Fruit fly (Drosophila melanogaster) whole organism, embryonic: ENCODE measurements around the gene CG13096.

Source experiments
- Bdp1 ChIP-seq: fragments of 200-800 bp; sonication (Bioruptor generic); optimal IDR thresholded peaks from 3 replicates; lab custom pipeline; 2016; ENCODE audit warnings: missing biosample characterization, missing genetic modification characterization
- CG10321 ChIP-seq: fragments of 200-800 bp; sonication (Bioruptor generic); IDR thresholded peaks from 2 replicates; pipeline ENCODE4 v1.3.6; 2022; ENCODE audit warnings: missing biosample characterization, missing genetic modification characterization
- CG10431 ChIP-seq: fragments of 200-800 bp; sonication (Bioruptor generic); optimal IDR thresholded peaks from 3 replicates; lab custom pipeline; 2018; ENCODE audit warnings: missing biosample characterization, mild to moderate bottlenecking, missing genetic modification characterization
- CG11723 ChIP-seq: fragments of 200-800 bp; sonication (Bioruptor generic); optimal IDR thresholded peaks from 2 replicates; lab custom pipeline; 2017; ENCODE audit warnings: missing biosample characterization, mild to moderate bottlenecking, missing genetic modification characterization
- CG14710 ChIP-seq: fragments of 200-800 bp; sonication (Bioruptor generic); optimal IDR thresholded peaks from 3 replicates; lab custom pipeline; 2019; ENCODE audit warnings: missing biosample characterization, mild to moderate bottlenecking, missing genetic modification characterization, moderate library complexity
- CG16863 ChIP-seq: fragments of 200-800 bp; sonication (Bioruptor generic); optimal IDR thresholded peaks from 3 replicates; lab custom pipeline; 2016; ENCODE audit warnings: missing biosample characterization, missing genetic modification characterization
- CG1792 ChIP-seq: fragments of 200-800 bp; sonication (Bioruptor generic); optimal IDR thresholded peaks from 2 replicates; lab custom pipeline; 2016; ENCODE audit warnings: missing biosample characterization, missing genetic modification characterization
- CG18262 ChIP-seq: fragments of 200-800 bp; optimal IDR thresholded peaks from 3 replicates; lab custom pipeline; 2019; ENCODE audit warnings: missing biosample characterization, mild to moderate bottlenecking, missing genetic modification characterization, moderate library complexity
- CG1832 ChIP-seq: fragments of 200-800 bp; sonication (Bioruptor generic); optimal IDR thresholded peaks from 2 replicates; lab custom pipeline; 2017; ENCODE audit warnings: missing biosample characterization, mild to moderate bottlenecking, missing genetic modification characterization, inconsistent platforms
- CG18619 ChIP-seq: fragments of 200-800 bp; sonication (Bioruptor generic); optimal IDR thresholded peaks from 3 replicates; lab custom pipeline; 2017; ENCODE audit warnings: missing biosample characterization, mild to moderate bottlenecking, missing genetic modification characterization
- CG3065 ChIP-seq: fragments of 200-800 bp; sonication (Bioruptor generic); optimal IDR thresholded peaks from 2 replicates; lab custom pipeline; 2016; ENCODE audit warnings: missing biosample characterization, missing genetic modification characterization
- CG34376 ChIP-seq: fragments of 200-800 bp; sonication (Bioruptor generic); optimal IDR thresholded peaks from 2 replicates; lab custom pipeline; 2018; ENCODE audit warnings: missing biosample characterization, mild to moderate bottlenecking, missing genetic modification characterization
- CG3838 ChIP-seq: fragments of 200-800 bp; sonication (Bioruptor generic); optimal IDR thresholded peaks from 3 replicates; lab custom pipeline; 2016; ENCODE audit warnings: missing biosample characterization, missing genetic modification characterization
- CG3995 ChIP-seq: fragments of 200-800 bp; sonication (Bioruptor generic); optimal IDR thresholded peaks from 3 replicates; lab custom pipeline; 2016; ENCODE audit warnings: missing biosample characterization, missing genetic modification characterization
- CG4424 ChIP-seq: fragments of 200-800 bp; sonication (Bioruptor generic); optimal IDR thresholded peaks from 3 replicates; lab custom pipeline; 2016; ENCODE audit warnings: missing biosample characterization, missing genetic modification characterization
- CG4617 ChIP-seq: fragments of 200-800 bp; sonication (Bioruptor generic); optimal IDR thresholded peaks from 3 replicates; lab custom pipeline; 2016; ENCODE audit warnings: missing biosample characterization, missing genetic modification characterization, borderline replicate concordance
- CG8388 ChIP-seq: fragments of 200-800 bp; sonication (Bioruptor generic); optimal IDR thresholded peaks from 2 replicates; lab custom pipeline; 2019; ENCODE audit warnings: missing biosample characterization, mild to moderate bottlenecking, missing genetic modification characterization, moderate library complexity
- CrebB ChIP-seq: fragments of 200-800 bp; sonication (Bioruptor generic); optimal IDR thresholded peaks from 3 replicates; lab custom pipeline; 2018; ENCODE audit warnings: missing biosample characterization, mild to moderate bottlenecking, missing genetic modification characterization
- D ChIP-seq, 2 experiments: fragments of 200-800 bp in 1 of 2; fragments of >200 bp in 1 of 2; sonication (Bioruptor generic) in 1 of 2; optimal IDR thresholded peaks; 2 replicates in 1 of 2; 3 replicates in 1 of 2; lab custom pipeline; 2017; ENCODE audit warnings: mild to moderate bottlenecking in 1 of 2, missing biosample characterization in 1 of 2, missing genetic modification characterization in 1 of 2, missing genetic modification reagents in 1 of 2
- D19A ChIP-seq: fragments of 200-800 bp; optimal IDR thresholded peaks from 3 replicates; lab custom pipeline; 2019; ENCODE audit warnings: missing biosample characterization, mild to moderate bottlenecking, missing genetic modification characterization, moderate library complexity
- Fer2 ChIP-seq: fragments of 200-800 bp; sonication (Bioruptor generic); optimal IDR thresholded peaks from 2 replicates; lab custom pipeline; 2018; ENCODE audit warnings: missing biosample characterization, mild to moderate bottlenecking, missing genetic modification characterization, moderate library complexity
- Fer3 ChIP-seq: fragments of 200-800 bp; sonication (Bioruptor generic); optimal IDR thresholded peaks from 2 replicates; lab custom pipeline; 2018; ENCODE audit warnings: missing biosample characterization, mild to moderate bottlenecking, missing genetic modification characterization, moderate library complexity
- Hmr ChIP-seq: fragments of 200-800 bp; sonication (Bioruptor generic); optimal IDR thresholded peaks from 3 replicates; lab custom pipeline; 2017; ENCODE audit warnings: mild to moderate bottlenecking, missing biosample characterization, missing genetic modification reagents, missing genetic modification characterization
- Hr39 ChIP-seq: fragments of >200 bp; optimal IDR thresholded peaks from 2 replicates; lab custom pipeline; 2017
- Nf-YA ChIP-seq: fragments of 200-800 bp; sonication (Bioruptor generic); IDR thresholded peaks from 2 replicates; pipeline ENCODE4 v1.3.6; 2022; ENCODE audit warnings: missing biosample characterization, missing genetic modification characterization
- Opbp ChIP-seq: fragments of 200-800 bp; sonication (Bioruptor generic); IDR thresholded peaks from 3 replicates; pipeline ENCODE4 v1.3.6; 2022; ENCODE audit warnings: missing biosample characterization, missing genetic modification characterization; ENCODE audit not compliant: partially characterized antibody
- Ptx1 ChIP-seq: fragments of 200-800 bp; sonication (Bioruptor generic); IDR thresholded peaks from 2 replicates; pipeline ENCODE4 v1.3.6; 2022; ENCODE audit warnings: missing biosample characterization, missing genetic modification characterization
- Sox100B ChIP-seq: fragments of 200-800 bp; sonication (Bioruptor generic); optimal IDR thresholded peaks from 3 replicates; lab custom pipeline; 2018; ENCODE audit warnings: missing biosample characterization, mild to moderate bottlenecking, missing genetic modification characterization
- Taf1 ChIP-seq: fragments of 200-800 bp; sonication (Bioruptor generic); IDR thresholded peaks from 2 replicates; pipeline ENCODE4 v1.3.6; 2022; ENCODE audit warnings: missing biosample characterization, missing genetic modification characterization
- Trl ChIP-seq, 3 experiments: fragments of >200 bp in 2 of 3; fragments of 200-800 bp in 1 of 3; sonication (Bioruptor generic) in 1 of 3; optimal IDR thresholded peaks; 2 replicates in 1 of 3; 3 replicates in 2 of 3; lab custom pipeline; 2016 to 2017; ENCODE audit warnings: missing biosample characterization in 1 of 3, missing genetic modification characterization in 1 of 3
- Vsx1 ChIP-seq: fragments of 200-800 bp; sonication (Bioruptor generic); optimal IDR thresholded peaks from 2 replicates; lab custom pipeline; 2017; ENCODE audit warnings: missing biosample characterization, mild to moderate bottlenecking, missing genetic modification characterization, missing genetic modification reagents
- cg ChIP-seq: fragments of 200-800 bp; sonication (Bioruptor generic); optimal IDR thresholded peaks from 3 replicates; lab custom pipeline; 2019; ENCODE audit warnings: missing biosample characterization, mild to moderate bottlenecking, missing genetic modification characterization, moderate library complexity
- cwo ChIP-seq: fragments of 200-800 bp; sonication (Bioruptor generic); optimal IDR thresholded peaks from 3 replicates; lab custom pipeline; 2017; ENCODE audit warnings: missing biosample characterization, missing genetic modification characterization, mild to moderate bottlenecking, moderate library complexity, missing genetic modification reagents
- esg ChIP-seq: fragments of 200-800 bp; sonication (Bioruptor generic); conservative IDR thresholded peaks from 2 replicates; pipeline ENCODE4 v1.3.6; 2022; ENCODE audit warnings: missing biosample characterization, missing genetic modification characterization
- exex ChIP-seq: fragments of 200-800 bp; sonication (Bioruptor generic); optimal IDR thresholded peaks from 4 replicates; lab custom pipeline; 2018; ENCODE audit warnings: missing biosample characterization, mild to moderate bottlenecking, missing genetic modification characterization, moderate library complexity
- fd102C ChIP-seq: fragments of 200-800 bp; sonication (Bioruptor generic); optimal IDR thresholded peaks from 2 replicates; lab custom pipeline; 2018; ENCODE audit warnings: missing biosample characterization, mild to moderate bottlenecking, missing genetic modification characterization, moderate library complexity
- fd3F ChIP-seq: fragments of 200-800 bp; sonication (Bioruptor generic); optimal IDR thresholded peaks from 2 replicates; lab custom pipeline; 2018; ENCODE audit warnings: missing biosample characterization, mild to moderate bottlenecking, missing genetic modification characterization, moderate library complexity
- gcm ChIP-seq: fragments of 200-800 bp; sonication (Bioruptor generic); optimal IDR thresholded peaks from 2 replicates; lab custom pipeline; 2019; ENCODE audit warnings: missing biosample characterization, mild to moderate bottlenecking, missing genetic modification characterization, moderate library complexity
- gem ChIP-seq: fragments of 200-800 bp; sonication (Bioruptor generic); optimal IDR thresholded peaks from 2 replicates; lab custom pipeline; 2019; ENCODE audit warnings: missing biosample characterization, mild to moderate bottlenecking, missing genetic modification characterization, moderate library complexity
- gsb ChIP-seq: fragments of 200-800 bp; sonication (Bioruptor generic); IDR thresholded peaks from 2 replicates; pipeline ENCODE4 v1.3.6; 2022; ENCODE audit warnings: missing biosample characterization, missing genetic modification characterization
- ind ChIP-seq: fragments of 200-800 bp; sonication (Bioruptor generic); optimal IDR thresholded peaks from 3 replicates; lab custom pipeline; 2016; ENCODE audit warnings: missing biosample characterization, missing genetic modification characterization
- jing ChIP-seq: fragments of 200-800 bp; sonication (Bioruptor generic); optimal IDR thresholded peaks from 2 replicates; lab custom pipeline; 2018; ENCODE audit warnings: missing biosample characterization, mild to moderate bottlenecking, missing genetic modification characterization
- jumu ChIP-seq: fragments of 200-800 bp; sonication (Bioruptor generic); optimal IDR thresholded peaks from 3 replicates; lab custom pipeline; 2016; ENCODE audit warnings: missing biosample characterization, missing genetic modification characterization
- lilli ChIP-seq: fragments of 200-800 bp; sonication (Bioruptor generic); optimal IDR thresholded peaks from 3 replicates; lab custom pipeline; 2016; ENCODE audit warnings: missing biosample characterization, missing genetic modification characterization
- nerfin-2 ChIP-seq: fragments of 200-800 bp; sonication (Bioruptor generic); IDR thresholded peaks from 2 replicates; pipeline ENCODE4 v1.3.6; 2022; ENCODE audit warnings: missing biosample characterization, missing genetic modification characterization; ENCODE audit not compliant: partially characterized antibody
- otp ChIP-seq: fragments of 200-800 bp; sonication (Bioruptor generic); IDR thresholded peaks from 3 replicates; pipeline ENCODE4, ENCODE4 v1.3.6; 2022; ENCODE audit warnings: missing biosample characterization, missing genetic modification characterization
- phol ChIP-seq: fragments of 200-800 bp; sonication (Bioruptor generic); optimal IDR thresholded peaks from 3 replicates; lab custom pipeline; 2018; ENCODE audit warnings: missing biosample characterization, mild to moderate bottlenecking, missing genetic modification characterization, moderate library complexity
- schlank ChIP-seq: fragments of 200-800 bp; sonication (Bioruptor generic); optimal IDR thresholded peaks from 2 replicates; lab custom pipeline; 2018; ENCODE audit warnings: missing biosample characterization, mild to moderate bottlenecking, missing genetic modification characterization
- so ChIP-seq: fragments of 200-800 bp; sonication (Bioruptor generic); IDR thresholded peaks from 3 replicates; pipeline ENCODE4 v1.3.6; 2022; ENCODE audit warnings: missing biosample characterization, missing genetic modification characterization
- usp ChIP-seq: fragments of >200 bp; optimal IDR thresholded peaks from 2 replicates; lab custom pipeline; 2017; ENCODE audit warnings: missing biosample characterization, missing genetic modification characterization

The CG13096 gene

dm6 chr2L:8528318-8528717 is 16.7 kb upstream of the CG13096 start, which contains the start of the genes lmgA and lmgB (continued):
- TF ChIP-seq CG1792 (GFP tag; lab: Kevin White, UChicago) (no peak), phol (tag; lab: Kevin White, UChicago) (peak; percentile 59), D (optimal IDR thresholded peaks at IDR 0.05; lab: Kevin White, UChicago) (no peak), D (GFP tag; optimal IDR thresholded peaks at IDR 0.05; lab: Kevin White, UChicago) (no peak), Fer2 (no peak), D19A (tag; lab: Kevin White, UChicago) (peak; percentile 1), CG4424 (peak; percentile 66), CG34376 (GFP tag; lab: Kevin White, UChicago) (no peak), jumu (GFP tag; lab: Kevin White, UChicago) (no peak), CG10431 (GFP tag; lab: Kevin White, UChicago) (no peak), esg (GFP tag; lab: Robert Waterston, UW) (peak; percentile 37), Trl (optimal IDR thresholded peaks at IDR 0.05; lab: Kevin White, UChicago) (no peak), Trl (GFP tag; optimal IDR thresholded peaks at IDR 0.05; lab: Kevin White, UChicago) (peak; percentile 7), CrebB (no peak), CG16863 (no peak), Nf-YA (no peak), exex (no peak), cg (GFP tag; lab: Kevin White, UChicago) (no peak), CG14710 (tag; lab: Kevin White, UChicago) (peak; percentile 77), usp (GFP tag; lab: Kevin White, UChicago) (no peak), CG8388 (GFP tag; lab: Kevin White, UChicago) (peak; percentile 8), gem (tag; lab: Kevin White, UChicago) (peak; percentile 60), CG3838 (GFP tag; lab: Kevin White, UChicago) (no peak), jing (GFP tag; lab: Kevin White, UChicago) (no peak), schlank (tag; lab: Kevin White, UChicago) (no peak), Ptx1 (GFP tag; lab: Robert Waterston, UW) (peak; percentile 65), Sox100B (GFP tag; lab: Kevin White, UChicago) (no peak), otp (GFP tag; lab: Robert Waterston, UW) (no peak), nerfin-2 (GFP tag; lab: Robert Waterston, UW) (peak; percentile 91), CG18262 (tag; lab: Kevin White, UChicago) (peak; percentile 28), fd102C (GFP tag; lab: Kevin White, UChicago) (no peak), Vsx1 (no peak), cwo (GFP tag; lab: Kevin White, UChicago) (no peak), CG11723 (no peak), lilli (GFP tag; lab: Kevin White, UChicago) (peak; percentile 70), CG10321 (no peak), Hr39 (lab: Kevin White, UChicago) (no peak), CG18619 (GFP tag; lab: Kevin White, UChicago) (no peak), so (GFP tag; lab: Robert Waterston, UW) (no peak), ind (GFP tag; lab: Kevin White, UChicago) (peak; percentile 62), gcm (GFP tag; lab: Kevin White, UChicago) (no peak), CG4617 (GFP tag; lab: Kevin White, UChicago) (peak; percentile 80), fd3F (GFP tag; lab: Kevin White, UChicago) (no peak), Hmr (peak; percentile 32), CG1832 (GFP tag; lab: Kevin White, UChicago) (no peak), gsb (GFP tag; lab: Robert Waterston, UW) (no peak), Taf1 (GFP tag; lab: Robert Waterston, UW) (no peak), Bdp1 (no peak), Fer3 (tag; lab: Kevin White, UChicago) (no peak), CG3065 (GFP tag; lab: Kevin White, UChicago) (no peak), Opbp (GFP tag; lab: Robert Waterston, UW) (peak; percentile 88), CG3995 (GFP tag; lab: Kevin White, UChicago) (peak; percentile 73)
